Worm (Caenorhabditis elegans): Measurements from ENCODE around the gene irld-57.
"Not testable (repeated sequence)": the region's sequence is repeated elsewhere in the genome, so short reads cannot be mapped to it uniquely, and the experiment has no call there.

The irld-57 gene

ce11 chrV:15752941-15753340 lies 26.4 kb upstream of the irld-57 start, which contains the start of gene str-5:
Gene str-5, plus strand, starts transcription at chrV:15753241.
- not testable (repeated sequence) for TF ChIP-seq ref-1 (GFP tag; conservative IDR thresholded peaks at IDR 0.05); ztf-29 (GFP tag; IDR thresholded peaks at IDR 0.05); cog-1 (tag; optimal IDR thresholded peaks at IDR 0.05)

DNA sequence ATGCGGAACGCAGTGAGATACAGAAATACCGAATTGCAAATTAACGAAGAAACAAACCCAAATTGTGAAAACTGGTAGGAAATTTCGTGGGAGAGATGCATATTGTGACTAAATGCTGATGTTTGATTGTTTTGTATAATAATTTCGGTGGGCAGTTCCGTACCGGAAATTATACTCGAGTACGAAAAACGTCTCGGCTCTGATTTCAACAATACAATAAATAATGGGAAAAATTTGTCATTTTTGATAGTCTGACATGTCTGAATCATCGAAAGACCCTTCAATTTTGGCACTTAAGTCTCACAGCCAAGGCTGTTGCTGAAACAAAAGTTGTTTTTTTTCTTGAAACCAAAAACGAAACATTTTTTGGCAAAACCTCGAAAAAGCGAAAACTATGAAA lies 25.5 kb upstream of the irld-57 start, which contains the start of gene str-43:
TSS of gene str-43 (minus strand) at position 101 of the 400 bp plus-strand sequence.
- no peak for TF ChIP-seq ztf-29 (GFP tag; IDR thresholded peaks at IDR 0.05)
- no peak for TF ChIP-seq ref-1 (GFP tag; conservative IDR thresholded peaks at IDR 0.05)

DNA sequence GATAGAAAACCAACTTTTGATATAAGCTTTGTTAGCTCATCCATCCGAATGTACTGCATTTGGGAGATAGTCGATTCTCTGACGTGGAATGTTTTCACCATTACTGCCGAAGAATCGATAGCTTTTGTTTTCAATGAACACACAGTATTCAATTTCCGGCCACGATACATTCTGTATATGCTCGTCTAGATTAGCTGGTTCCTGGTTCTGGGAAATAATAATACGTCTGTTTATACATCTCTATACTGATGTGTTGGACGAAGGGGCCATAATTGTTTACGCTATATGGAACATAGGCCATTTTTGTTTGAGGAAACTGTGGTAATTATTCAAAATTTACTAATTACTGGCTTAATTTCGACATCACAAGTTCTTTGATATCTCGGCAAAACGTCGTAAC lies 23.6 kb upstream of the irld-57 start, which contains the start of gene str-6:
TSS of gene str-6 (minus strand) at position 101 of the 400 bp plus-strand sequence.
- no peak for TF ChIP-seq ref-1 (GFP tag; conservative IDR thresholded peaks at IDR 0.05)
- TF ChIP-seq T22C8.4 (GFP tag; IDR thresholded peaks at IDR 0.05): no peak
- no peak for TF ChIP-seq ztf-23 (GFP tag; IDR thresholded peaks at IDR 0.05)
- no peak for TF ChIP-seq tab-1 (GFP tag; IDR thresholded peaks at IDR 0.05)
- TF ChIP-seq flt-1 (GFP tag; IDR thresholded peaks at IDR 0.05): no peak
- no peak for TF ChIP-seq ztf-29 (GFP tag; IDR thresholded peaks at IDR 0.05)
- no peak for TF ChIP-seq cog-1 (tag; optimal IDR thresholded peaks at IDR 0.05)

ce11 chrV:15748343-15748742 lies 21.8 kb upstream of the irld-57 start, which contains the start of gene T23D5.8:
Gene T23D5.8, minus strand, starts transcription at chrV:15748443.
- not testable (repeated sequence) for TF ChIP-seq ztf-29 (GFP tag; IDR thresholded peaks at IDR 0.05); klf-2 (GFP tag; conservative IDR thresholded peaks at IDR 0.05); ref-1 (GFP tag; conservative IDR thresholded peaks at IDR 0.05)

DNA sequence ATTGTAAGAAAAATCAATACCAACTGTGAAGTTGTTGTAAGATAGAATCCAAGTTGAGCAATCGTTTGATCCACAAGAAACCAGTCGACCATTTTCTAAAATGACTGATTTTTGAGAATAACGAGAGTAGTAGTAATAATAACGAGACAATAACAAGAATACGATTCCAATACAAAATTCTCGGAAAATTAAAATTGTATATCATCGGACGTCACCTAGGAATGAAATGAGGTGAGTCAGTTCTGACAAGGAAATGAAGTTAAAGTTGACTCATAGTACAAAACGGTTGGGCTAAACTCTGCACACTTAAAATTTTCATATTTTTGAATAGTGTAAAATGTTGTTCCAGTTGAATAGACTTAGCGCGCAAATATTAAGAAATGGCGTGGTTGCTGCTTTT lies 17.9 kb upstream of the irld-57 start, which contains the start of gene str-19:
TSS of gene str-19 (minus strand) at position 101 of the 400 bp plus-strand sequence.
- not testable (repeated sequence) for TF ChIP-seq flt-1 (GFP tag; IDR thresholded peaks at IDR 0.05); ztf-23 (GFP tag; IDR thresholded peaks at IDR 0.05); med-1 (GFP tag; optimal IDR thresholded peaks at IDR 0.05; ENCODE audit: insufficient read depth)

- no peak for TF ChIP-seq T22C8.4 (GFP tag; IDR thresholded peaks at IDR 0.05)
- no peak for TF ChIP-seq ztf-29 (GFP tag; IDR thresholded peaks at IDR 0.05)
- TF ChIP-seq ref-1 (GFP tag; conservative IDR thresholded peaks at IDR 0.05): no peak
- no peak for TF ChIP-seq med-1 (GFP tag; optimal IDR thresholded peaks at IDR 0.05; ENCODE audit: insufficient read depth)
- no peak for TF ChIP-seq klf-2 (GFP tag; conservative IDR thresholded peaks at IDR 0.05)
- TF ChIP-seq flt-1 (GFP tag; IDR thresholded peaks at IDR 0.05): no peak
- TF ChIP-seq cog-1 (tag; optimal IDR thresholded peaks at IDR 0.05): no peak
These were observed 15.3 kb upstream of the irld-57 start, which contains the start of gene str-18 for ce11 chrV:15741851-15742250. Gene str-18, minus strand, starts transcription at chrV:15741951.

ce11 chrV:15735720-15736119 lies 9.2 kb upstream of the irld-57 start, which contains the start of gene str-27:
Gene str-27, minus strand, starts transcription at chrV:15735820.
- TF ChIP-seq klf-2 (GFP tag; conservative IDR thresholded peaks at IDR 0.05) (no peak), cog-1 (tag; optimal IDR thresholded peaks at IDR 0.05) (no peak), med-1 (GFP tag; optimal IDR thresholded peaks at IDR 0.05; ENCODE audit: insufficient read depth) (no peak), flt-1 (GFP tag; IDR thresholded peaks at IDR 0.05) (no peak), ztf-23 (GFP tag; IDR thresholded peaks at IDR 0.05) (no peak), tab-1 (GFP tag; IDR thresholded peaks at IDR 0.05) (no peak), ref-1 (GFP tag; conservative IDR thresholded peaks at IDR 0.05) (no peak), T22C8.4 (GFP tag; IDR thresholded peaks at IDR 0.05) (no peak), ztf-29 (GFP tag; IDR thresholded peaks at IDR 0.05) (no peak)

- TF ChIP-seq tab-1 (GFP tag; IDR thresholded peaks at IDR 0.05) (no peak), ztf-23 (GFP tag; IDR thresholded peaks at IDR 0.05) (no peak), cog-1 (tag; optimal IDR thresholded peaks at IDR 0.05) (no peak), ref-1 (GFP tag; conservative IDR thresholded peaks at IDR 0.05) (no peak), ztf-29 (GFP tag; IDR thresholded peaks at IDR 0.05) (no peak), klf-2 (GFP tag; conservative IDR thresholded peaks at IDR 0.05) (no peak), T22C8.4 (GFP tag; IDR thresholded peaks at IDR 0.05) (no peak), flt-1 (GFP tag; IDR thresholded peaks at IDR 0.05) (no peak), med-1 (GFP tag; optimal IDR thresholded peaks at IDR 0.05; ENCODE audit: insufficient read depth) (no peak)
These were observed 7.1 kb upstream of the irld-57 start, which contains the start of gene T23D5.3 for ce11 chrV:15733568-15733967. Gene T23D5.3, minus strand, starts transcription at chrV:15733668.

ce11 chrV:15733020-15733419 lies 6.5 kb upstream of the irld-57 start:
- TF ChIP-seq tab-1 (GFP tag; IDR thresholded peaks at IDR 0.05) (no peak), flt-1 (GFP tag; IDR thresholded peaks at IDR 0.05) (no peak), T22C8.4 (GFP tag; IDR thresholded peaks at IDR 0.05) (no peak), klf-2 (GFP tag; conservative IDR thresholded peaks at IDR 0.05) (no peak), med-1 (GFP tag; optimal IDR thresholded peaks at IDR 0.05; ENCODE audit: insufficient read depth) (no peak), ref-1 (GFP tag; conservative IDR thresholded peaks at IDR 0.05) (no peak)

ce11 chrV:15732209-15732608 lies 5.7 kb upstream of the irld-57 start, which contains the start of gene str-38:
Gene str-38, minus strand, starts transcription at chrV:15732309.
- TF ChIP-seq ztf-23 (GFP tag; IDR thresholded peaks at IDR 0.05) (no peak), tab-1 (GFP tag; IDR thresholded peaks at IDR 0.05) (no peak), cog-1 (tag; optimal IDR thresholded peaks at IDR 0.05) (no peak), ref-1 (GFP tag; conservative IDR thresholded peaks at IDR 0.05) (no peak), ztf-29 (GFP tag; IDR thresholded peaks at IDR 0.05) (no peak)

ce11 chrV:15730459-15730858 lies 3.9 kb upstream of the irld-57 start, which contains the start of gene Y6E2A.10:
Gene Y6E2A.10, minus strand, starts transcription at chrV:15730559.
- TF ChIP-seq flt-1 (GFP tag; IDR thresholded peaks at IDR 0.05): no peak
- TF ChIP-seq ref-1 (GFP tag; conservative IDR thresholded peaks at IDR 0.05): no peak
- no peak for TF ChIP-seq ztf-23 (GFP tag; IDR thresholded peaks at IDR 0.05)
- TF ChIP-seq ztf-29 (GFP tag; IDR thresholded peaks at IDR 0.05): no peak
- TF ChIP-seq klf-2 (GFP tag; conservative IDR thresholded peaks at IDR 0.05): no peak
- no peak for TF ChIP-seq med-1 (GFP tag; optimal IDR thresholded peaks at IDR 0.05; ENCODE audit: insufficient read depth)
- no peak for TF ChIP-seq T22C8.4 (GFP tag; IDR thresholded peaks at IDR 0.05)
